Worm (Caenorhabditis elegans): ENCODE results near the gene sups-1.

DNA sequence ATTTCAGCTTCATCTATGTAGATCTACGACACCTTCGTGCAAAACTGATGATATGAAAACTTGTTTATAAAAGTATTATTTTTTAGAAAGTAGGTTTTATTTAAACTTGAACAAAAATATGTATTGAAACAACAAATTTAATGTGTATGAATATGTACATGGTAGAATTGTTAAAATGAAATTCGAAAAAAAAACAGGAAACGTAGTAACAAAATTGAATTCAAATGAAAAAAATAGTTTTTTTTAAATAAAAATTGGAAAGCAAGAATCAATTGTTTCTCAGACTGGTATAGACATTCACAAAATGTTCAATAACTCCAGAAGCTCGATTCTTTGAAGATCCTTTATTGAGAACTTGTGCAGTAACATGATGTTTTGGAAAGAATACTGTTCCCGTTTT is 16.8 kb downstream of the sups-1 start:
- TF ChIP-seq hrde-1 (tag; optimal IDR thresholded peaks at IDR 0.05; ENCODE audit: borderline replicate concordance): no peak
- no peak for TF ChIP-seq mxl-1 (tag; optimal IDR thresholded peaks at IDR 0.05)
- no peak for TF ChIP-seq egl-44 (GFP tag; IDR thresholded peaks at IDR 0.05)
- TF ChIP-seq unc-62 (GFP tag; optimal IDR thresholded peaks at IDR 0.05): no peak
- no peak for TF ChIP-seq lin-35 (GFP tag; optimal IDR thresholded peaks at IDR 0.05)
- no peak for TF ChIP-seq ztf-28 (GFP tag; IDR thresholded peaks at IDR 0.05)
- no peak for TF ChIP-seq sptf-2 (GFP tag; optimal IDR thresholded peaks at IDR 0.05)
- TF ChIP-seq B0035.1 (tag; optimal IDR thresholded peaks at IDR 0.05): no peak
- no peak for TF ChIP-seq snpc-4 (GFP tag; optimal IDR thresholded peaks at IDR 0.05)
- TF ChIP-seq snpc-4 (tag; optimal IDR thresholded peaks at IDR 0.05): no peak
- TF ChIP-seq Y95B8A.8 (GFP tag; IDR thresholded peaks at IDR 0.05): no peak
- no peak for TF ChIP-seq cebp-1 (GFP tag; IDR thresholded peaks at IDR 0.05)
- no peak for TF ChIP-seq cebp-1 (tag; optimal IDR thresholded peaks at IDR 0.05)
- no peak for TF ChIP-seq ceh-40 (GFP tag; IDR thresholded peaks at IDR 0.05)
